Worm (Caenorhabditis elegans) whole organism, L2 larva: ENCODE results near the gene F32D8.8.

Source experiments
- C34F6.9 ChIP-seq: fragments of 150-350 bp; optimal IDR thresholded peaks from 2 replicates; lab custom pipeline; 2014; ENCODE audit warnings: missing biosample characterization, missing genetic modification characterization
- F13H6.1 ChIP-seq: sonication (generic microtip); optimal IDR thresholded peaks from 2 replicates; lab custom pipeline; 2016; ENCODE audit warnings: missing genetic modification characterization, missing compliant biosample characterization
- R02D3.7 ChIP-seq: fragments of 150-350 bp; optimal IDR thresholded peaks from 2 replicates; lab custom pipeline; 2014; ENCODE audit warnings: missing biosample characterization, missing genetic modification characterization
- alr-1 ChIP-seq: fragments of 150-350 bp; optimal IDR thresholded peaks from 2 replicates; lab custom pipeline; 2014; ENCODE audit warnings: missing biosample characterization, missing genetic modification characterization
- aly-2 ChIP-seq: fragments of 150-350 bp; optimal IDR thresholded peaks from 2 replicates; lab custom pipeline; 2014; ENCODE audit warnings: missing biosample characterization, missing genetic modification characterization
- ama-1 ChIP-seq: fragments of 150-350 bp; optimal IDR thresholded peaks from 2 replicates; lab custom pipeline; 2018; ENCODE audit warnings: inconsistent platforms
- blmp-1 ChIP-seq: sonication (generic microtip); optimal IDR thresholded peaks from 2 replicates; lab custom pipeline; 2017; ENCODE audit warnings: missing genetic modification characterization, mild to moderate bottlenecking, missing compliant biosample characterization, antibody characterized with exemption, moderate library complexity; ENCODE audit not compliant: insufficient read depth
- ceh-16 ChIP-seq: fragments of 150-350 bp; optimal IDR thresholded peaks from 2 replicates; lab custom pipeline; 2014; ENCODE audit warnings: missing biosample characterization, missing genetic modification characterization
- ceh-82 ChIP-seq: fragments of 150-350 bp; optimal IDR thresholded peaks from 2 replicates; lab custom pipeline; 2014; ENCODE audit warnings: missing biosample characterization, missing genetic modification characterization
- crh-2 ChIP-seq: sonication (generic microtip); optimal IDR thresholded peaks from 2 replicates; lab custom pipeline; 2017; ENCODE audit warnings: missing biosample characterization, missing genetic modification characterization
- dmd-4 ChIP-seq: sonication (generic microtip); optimal IDR thresholded peaks from 2 replicates; lab custom pipeline; 2017; ENCODE audit warnings: missing biosample characterization, missing genetic modification characterization
- egl-27 ChIP-seq: sonication (generic microtip); optimal IDR thresholded peaks from 3 replicates; lab custom pipeline; 2017; ENCODE audit warnings: missing biosample characterization, missing genetic modification reagents, missing genetic modification characterization
- elt-1 ChIP-seq: fragments of 150-350 bp; optimal IDR thresholded peaks from 2 replicates; lab custom pipeline; 2014; ENCODE audit warnings: missing biosample characterization, missing genetic modification characterization
- elt-3 ChIP-seq: sonication (generic microtip); optimal IDR thresholded peaks from 2 replicates; lab custom pipeline; 2017; ENCODE audit warnings: missing biosample characterization, missing genetic modification characterization
- fos-1 ChIP-seq: fragments of 150-350 bp; optimal IDR thresholded peaks from 2 replicates; lab custom pipeline; 2014; ENCODE audit warnings: missing biosample characterization, missing genetic modification characterization
- gmeb-1 ChIP-seq: fragments of 150-350 bp; optimal IDR thresholded peaks from 2 replicates; lab custom pipeline; 2014; ENCODE audit warnings: missing biosample characterization, missing genetic modification characterization
- lin-11 ChIP-seq: fragments of 150-350 bp; sonication (generic microtip); optimal IDR thresholded peaks from 2 replicates; lab custom pipeline; 2014; ENCODE audit warnings: missing biosample characterization, missing genetic modification characterization, inconsistent platforms, mixed read lengths
- lin-13 ChIP-seq: fragments of 150-350 bp; optimal IDR thresholded peaks from 2 replicates; lab custom pipeline; 2014; ENCODE audit warnings: missing biosample characterization, missing genetic modification reagents, missing genetic modification characterization
- lin-39 ChIP-seq: fragments of 150-350 bp; optimal IDR thresholded peaks from 2 replicates; lab custom pipeline; 2014; ENCODE audit warnings: missing biosample characterization, missing genetic modification reagents, missing genetic modification characterization
- lsy-2 ChIP-seq, 2 experiments: fragments of 150-350 bp in 1 of 2; sonication (generic microtip) in 1 of 2; optimal IDR thresholded peaks; 2 replicates each; lab custom pipeline; 2014 to 2017; ENCODE audit warnings: missing biosample characterization in 2 of 2, missing genetic modification characterization in 2 of 2
- nhr-11 ChIP-seq: fragments of 150-350 bp; optimal IDR thresholded peaks from 2 replicates; lab custom pipeline; 2014; ENCODE audit warnings: missing biosample characterization, missing genetic modification characterization
- nhr-12 ChIP-seq: fragments of 150-350 bp; optimal IDR thresholded peaks from 2 replicates; lab custom pipeline; 2014; ENCODE audit warnings: missing biosample characterization, missing genetic modification characterization
- nhr-129 ChIP-seq: fragments of 150-350 bp; optimal IDR thresholded peaks from 2 replicates; lab custom pipeline; 2014; ENCODE audit warnings: missing biosample characterization, missing genetic modification characterization
- nhr-21 ChIP-seq: fragments of 150-350 bp; optimal IDR thresholded peaks from 2 replicates; lab custom pipeline; 2014; ENCODE audit warnings: missing biosample characterization, missing genetic modification characterization
- nhr-23 ChIP-seq: fragments of 150-350 bp; optimal IDR thresholded peaks from 2 replicates; lab custom pipeline; 2014; ENCODE audit warnings: missing biosample characterization, missing genetic modification reagents, missing genetic modification characterization
- nhr-237 ChIP-seq: fragments of 150-350 bp; optimal IDR thresholded peaks from 2 replicates; lab custom pipeline; 2014; ENCODE audit warnings: missing biosample characterization, missing genetic modification characterization
- nhr-25 ChIP-seq: fragments of 150-350 bp; sonication (generic microtip); optimal IDR thresholded peaks from 3 replicates; lab custom pipeline; 2014; ENCODE audit warnings: missing biosample characterization, missing genetic modification characterization
- peb-1 ChIP-seq: fragments of 150-350 bp; optimal IDR thresholded peaks from 2 replicates; lab custom pipeline; 2014; ENCODE audit warnings: missing biosample characterization, missing genetic modification characterization
- sem-4 ChIP-seq: fragments of 150-350 bp; optimal IDR thresholded peaks from 2 replicates; lab custom pipeline; 2014; ENCODE audit warnings: missing biosample characterization, missing genetic modification reagents, missing genetic modification characterization
- skn-1 ChIP-seq: sonication (generic microtip); optimal IDR thresholded peaks from 2 replicates; lab custom pipeline; 2017; ENCODE audit warnings: missing biosample characterization, missing genetic modification characterization
- sma-3 ChIP-seq: sonication (generic microtip); optimal IDR thresholded peaks from 2 replicates; lab custom pipeline; 2016; ENCODE audit warnings: missing genetic modification reagents, missing genetic modification characterization, missing compliant biosample characterization
- sma-9 ChIP-seq, 2 experiments: fragments of 150-350 bp in 1 of 2; sonication (generic microtip) in 1 of 2; optimal IDR thresholded peaks; 2 replicates each; lab custom pipeline; 2014 to 2016; ENCODE audit warnings: missing genetic modification characterization in 2 of 2, mild to moderate bottlenecking in 1 of 2, missing biosample characterization in 1 of 2, missing compliant biosample characterization in 1 of 2, missing genetic modification reagents in 1 of 2, moderate library complexity in 1 of 2
- snpc-4 ChIP-seq: fragments of 150-350 bp; optimal IDR thresholded peaks from 2 replicates; lab custom pipeline; 2014; ENCODE audit warnings: missing biosample characterization, missing genetic modification characterization
- unc-39 ChIP-seq: fragments of 150-350 bp; optimal IDR thresholded peaks from 2 replicates; lab custom pipeline; 2014; ENCODE audit warnings: missing biosample characterization, missing genetic modification characterization
- unc-55 ChIP-seq: fragments of 150-350 bp; sonication (generic microtip); optimal IDR thresholded peaks from 3 replicates; lab custom pipeline; 2014; ENCODE audit warnings: missing biosample characterization, missing genetic modification reagents, missing genetic modification characterization
- unc-62 ChIP-seq: fragments of 150-350 bp; optimal IDR thresholded peaks from 2 replicates; lab custom pipeline; 2014; ENCODE audit warnings: missing biosample characterization, missing genetic modification reagents, missing genetic modification characterization
- zag-1 ChIP-seq: fragments of 150-350 bp; optimal IDR thresholded peaks from 2 replicates; lab custom pipeline; 2014; ENCODE audit warnings: missing biosample characterization, missing genetic modification characterization
- ztf-1 ChIP-seq: fragments of 200-800 bp; sonication (Bioruptor generic); conservative IDR thresholded peaks from 2 replicates; pipeline ENCODE4 v1.3.6; 2022; ENCODE audit warnings: missing genetic modification characterization, missing compliant biosample characterization
- ztf-11 ChIP-seq: sonication (generic microtip); optimal IDR thresholded peaks from 2 replicates; lab custom pipeline; 2017; ENCODE audit warnings: missing biosample characterization, missing genetic modification characterization
- ztf-4 ChIP-seq: fragments of 150-350 bp; optimal IDR thresholded peaks from 2 replicates; lab custom pipeline; 2014; ENCODE audit warnings: missing biosample characterization, missing genetic modification characterization

Gene F32D8.8

DNA sequence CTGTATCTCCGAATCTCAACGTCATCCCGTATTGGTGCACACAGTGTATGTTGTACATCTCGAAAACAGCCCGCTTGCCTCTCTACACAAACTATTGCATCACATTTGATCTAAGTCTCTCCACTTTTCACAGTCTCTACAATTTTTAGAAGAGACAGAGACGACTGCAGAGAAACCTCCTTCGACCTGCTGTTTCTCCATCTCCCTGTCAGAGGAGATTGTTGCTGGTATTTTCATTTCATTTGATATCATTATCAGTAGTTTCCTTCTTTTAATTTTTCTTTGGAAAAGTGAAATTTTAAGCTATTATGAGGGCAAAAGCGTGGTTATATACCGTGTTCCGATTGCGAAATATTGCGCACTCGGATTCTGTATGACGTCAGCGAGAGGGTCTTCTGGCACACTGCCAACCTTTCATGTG, 38.0 kb upstream of the F32D8.8 start (continued):
- no peak for TF ChIP-seq peb-1 (tag; lab: Kevin White, UChicago)
- no peak for TF ChIP-seq ztf-1 (GFP tag; lab: Robert Waterston, UW)
- TF ChIP-seq lin-39 = no peak
- no peak for TF ChIP-seq nhr-237
- no peak for TF ChIP-seq unc-39
- no peak for TF ChIP-seq lin-11 (tag; lab: Kevin White, UChicago)
- TF ChIP-seq nhr-25 = peak; percentile 45
- TF ChIP-seq nhr-12 = no peak
- no peak for TF ChIP-seq dmd-4 (tag; lab: Kevin White, UChicago)
- TF ChIP-seq unc-62 (GFP tag; lab: Kevin White, UChicago) = no peak
- TF ChIP-seq sem-4 (tag; lab: Kevin White, UChicago) = no peak
- TF ChIP-seq gmeb-1 (tag; lab: Kevin White, UChicago) = peak; percentile 62

DNA sequence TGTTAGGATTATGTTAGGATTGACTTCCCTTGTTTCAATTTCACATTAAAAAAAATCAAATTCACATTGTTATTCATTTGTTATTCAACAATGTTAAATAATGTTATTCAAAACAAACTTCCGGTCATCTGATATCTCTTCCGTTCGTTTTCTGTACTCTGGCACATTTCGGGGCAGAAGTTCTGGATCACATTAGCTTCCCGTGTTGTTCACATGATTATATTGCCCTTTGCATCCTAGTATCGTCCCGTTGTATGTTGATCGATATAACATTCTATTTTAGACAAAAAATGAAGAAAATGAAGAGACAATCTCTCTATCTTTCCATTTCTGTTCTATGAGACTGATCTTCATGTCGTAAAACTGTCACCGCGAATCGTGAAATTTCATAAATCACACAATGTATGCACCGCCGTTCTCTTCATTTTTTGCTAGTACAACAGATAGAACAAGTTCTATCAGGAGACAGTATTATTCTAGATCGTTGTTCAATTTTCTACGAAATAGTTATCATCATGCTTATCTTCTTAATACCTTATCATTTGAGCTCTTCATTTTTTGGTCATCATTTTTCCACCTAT, 37.5 kb upstream of the F32D8.8 start:
- peak; percentile 65 for TF ChIP-seq sma-9 (GFP tag; optimal IDR thresholded peaks at IDR 0.05; lab: Kevin White, UChicago)
- TF ChIP-seq sma-9 (tag; optimal IDR thresholded peaks at IDR 0.05; lab: Kevin White, UChicago) = no peak
- no peak for TF ChIP-seq ztf-1 (GFP tag; lab: Robert Waterston, UW)
- TF ChIP-seq nhr-21 (tag; lab: Kevin White, UChicago) = peak; percentile 68
- no peak for TF ChIP-seq nhr-129 (tag; lab: Kevin White, UChicago)
- TF ChIP-seq ceh-82 = no peak
- peak; percentile 24 for TF ChIP-seq unc-62 (GFP tag; lab: Kevin White, UChicago)
- TF ChIP-seq snpc-4 (tag; lab: Kevin White, UChicago) = no peak
- TF ChIP-seq elt-1 (tag; lab: Kevin White, UChicago) = no peak
- no peak for TF ChIP-seq unc-39
- no peak for TF ChIP-seq F13H6.1 (tag; lab: Kevin White, UChicago)
- no peak for TF ChIP-seq R02D3.7 (tag; lab: Kevin White, UChicago)
- no peak for TF ChIP-seq egl-27 (tag; lab: Kevin White, UChicago)
- TF ChIP-seq nhr-237 = no peak
- TF ChIP-seq skn-1 (tag; lab: Kevin White, UChicago) = no peak
- no peak for TF ChIP-seq ztf-4 (tag; lab: Kevin White, UChicago)
- no peak for TF ChIP-seq ztf-11 (tag; lab: Kevin White, UChicago)
- TF ChIP-seq dmd-4 (tag; lab: Kevin White, UChicago) = no peak
- TF ChIP-seq lin-11 (tag; lab: Kevin White, UChicago) = no peak
- no peak for TF ChIP-seq nhr-25
- no peak for TF ChIP-seq lsy-2 (tag; optimal IDR thresholded peaks at IDR 0.05; lab: Kevin White, UChicago)
- TF ChIP-seq unc-55 = no peak
- no peak for TF ChIP-seq alr-1 (tag; lab: Kevin White, UChicago)

DNA sequence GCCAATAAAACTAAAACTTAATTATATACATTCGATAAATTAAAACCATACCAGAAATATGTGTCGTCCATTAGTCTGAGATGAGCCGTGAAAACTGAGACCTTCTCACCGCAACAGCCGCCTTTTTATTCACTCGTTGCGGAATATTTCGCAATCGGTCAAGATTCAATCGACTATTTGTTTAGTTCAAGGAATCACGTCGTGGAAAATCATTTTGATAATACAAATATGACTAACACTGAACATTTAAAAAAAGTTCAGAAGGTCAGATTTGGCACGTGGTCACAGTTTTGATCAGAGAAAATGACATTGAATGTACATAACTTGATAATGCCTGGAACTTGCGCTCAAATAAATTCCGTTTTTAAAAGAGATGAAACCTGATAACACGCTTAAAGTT, 36.2 kb upstream of the F32D8.8 start, which contains the start of gene F17C11.11:
F17C11.11 (minus strand) TSS at position 79 of the 400 bp plus-strand sequence.
- TF ChIP-seq nhr-25 (no peak), gmeb-1 (tag; lab: Kevin White, UChicago) (peak; percentile 23), unc-39 (no peak), lin-39 (no peak), aly-2 (tag; lab: Kevin White, UChicago) (no peak), lin-13 (GFP tag; lab: Kevin White, UChicago) (no peak), C34F6.9 (tag; lab: Kevin White, UChicago) (peak; percentile 28), ztf-4 (tag; lab: Kevin White, UChicago) (no peak), nhr-129 (tag; lab: Kevin White, UChicago) (peak; percentile 99), nhr-23 (tag; lab: Kevin White, UChicago) (no peak), nhr-11 (tag; lab: Kevin White, UChicago) (no peak), ceh-16 (tag; lab: Kevin White, UChicago) (no peak), nhr-12 (no peak), ztf-11 (tag; lab: Kevin White, UChicago) (no peak), ama-1 (lab: Kevin White, UChicago) (no peak), egl-27 (tag; lab: Kevin White, UChicago) (no peak), nhr-237 (no peak), elt-3 (tag; lab: Kevin White, UChicago) (no peak), F13H6.1 (tag; lab: Kevin White, UChicago) (peak; percentile 26), peb-1 (tag; lab: Kevin White, UChicago) (no peak), R02D3.7 (tag; lab: Kevin White, UChicago) (no peak), sma-3 (GFP tag; lab: Kevin White, UChicago) (no peak), lsy-2 (tag; optimal IDR thresholded peaks at IDR 0.05; lab: Kevin White, UChicago) (no peak), alr-1 (tag; lab: Kevin White, UChicago) (no peak), unc-55 (no peak), ztf-1 (GFP tag; lab: Robert Waterston, UW) (no peak), snpc-4 (tag; lab: Kevin White, UChicago) (no peak), ceh-82 (no peak), dmd-4 (tag; lab: Kevin White, UChicago) (no peak), zag-1 (tag; lab: Kevin White, UChicago) (no peak), fos-1 (peak; percentile 58), blmp-1 (tag; lab: Kevin White, UChicago) (no peak), sma-9 (GFP tag; optimal IDR thresholded peaks at IDR 0.05; lab: Kevin White, UChicago) (peak; percentile 68), sma-9 (tag; optimal IDR thresholded peaks at IDR 0.05; lab: Kevin White, UChicago) (no peak), crh-2 (tag; lab: Kevin White, UChicago) (peak; percentile 47), nhr-21 (tag; lab: Kevin White, UChicago) (peak; percentile 20)
